Worm (Caenorhabditis elegans): ENCODE measurements around the gene Y41E3.7.
"Not testable (repeated sequence)": the region's sequence is repeated elsewhere in the genome, so short reads cannot be mapped to it uniquely, and the experiment has no call there.

Y41E3.7 gene

ce11 chrIV:14985019-14985418, 28.8 kb upstream of the Y41E3.7 start:
- TF ChIP-seq F55B11.4 (tag; optimal IDR thresholded peaks at IDR 0.05; ENCODE audit: borderline replicate concordance, insufficient read depth), result no peak
- no peak for TF ChIP-seq snpc-4 (GFP tag; optimal IDR thresholded peaks at IDR 0.05)
- peak in 2 of 4 experiments; percentile 60 to 68 for TF ChIP-seq snpc-4 (tag; optimal IDR thresholded peaks at IDR 0.05)

- TF ChIP-seq ceh-91 (GFP tag; IDR thresholded peaks at IDR 0.05), result no peak
- no peak for TF ChIP-seq dpff-1 (tag; optimal IDR thresholded peaks at IDR 0.05)
- TF ChIP-seq cebp-2 (GFP tag; IDR thresholded peaks at IDR 0.05), result no peak
- peak; percentile 88 for TF ChIP-seq egrh-3 (GFP tag; IDR thresholded peaks at IDR 0.05)
These were observed 28.0 kb upstream of the Y41E3.7 start for ce11 chrIV:14985859-14986258.

- no peak for TF ChIP-seq egl-44 (GFP tag; IDR thresholded peaks at IDR 0.05)
- no peak for TF ChIP-seq B0035.1 (tag; optimal IDR thresholded peaks at IDR 0.05)
- TF ChIP-seq lsl-1 (GFP tag; optimal IDR thresholded peaks at IDR 0.05), result no peak
- TF ChIP-seq tlf-1 (GFP tag; optimal IDR thresholded peaks at IDR 0.05), result no peak
- TF ChIP-seq attf-6 (GFP tag; IDR thresholded peaks at IDR 0.05), result no peak
- no peak for TF ChIP-seq gei-17 (GFP tag; optimal IDR thresholded peaks at IDR 0.05)
These were observed 27.2 kb upstream of the Y41E3.7 start, which contains the start of gene dpy-4 for ce11 chrIV:14986684-14987083. TSS of gene dpy-4 (minus strand) at chrIV:14986784.

ce11 chrIV:15006494-15006893, 7.3 kb upstream of the Y41E3.7 start, which contains the start of gene Y41E3.6:
TSS of gene Y41E3.6 (plus strand) at chrIV:15006794.
- not testable (repeated sequence) for TF ChIP-seq chd-7 (tag; optimal IDR thresholded peaks at IDR 0.05); lin-40 (tag; optimal IDR thresholded peaks at IDR 0.05); ceh-40 (GFP tag; IDR thresholded peaks at IDR 0.05)

ce11 chrIV:15008200-15008599, 5.6 kb upstream of the Y41E3.7 start:
- TF ChIP-seq madf-3 (GFP tag; IDR thresholded peaks at IDR 0.05), result no peak
- TF ChIP-seq bed-1 (GFP tag; IDR thresholded peaks at IDR 0.05), result no peak
- TF ChIP-seq snpc-4 (GFP tag; optimal IDR thresholded peaks at IDR 0.05), result no peak
- peak in 1 of 4 experiments; percentile 71 for TF ChIP-seq snpc-4 (tag; optimal IDR thresholded peaks at IDR 0.05)
- no peak for TF ChIP-seq pbrm-1 (GFP tag; IDR thresholded peaks at IDR 0.05)
- no peak for TF ChIP-seq dpl-1 (GFP tag; optimal IDR thresholded peaks at IDR 0.05)
- peak; percentile 67; the same call in 1 of the 2 replicates for TF ChIP-seq attf-6 (GFP tag; IDR thresholded peaks at IDR 0.05)
- TF ChIP-seq fkh-3 (tag; optimal IDR thresholded peaks at IDR 0.05), result no peak
- no peak for TF ChIP-seq T07F8.4 (tag; optimal IDR thresholded peaks at IDR 0.05)
- TF ChIP-seq chd-7 (tag; optimal IDR thresholded peaks at IDR 0.05), result no peak

- TF ChIP-seq F33H1.4 (GFP tag; IDR thresholded peaks at IDR 0.05) (no peak), cebp-2 (GFP tag; IDR thresholded peaks at IDR 0.05) (peak; percentile 87; the same call in 1 of the 2 replicates), madf-8 (GFP tag; conservative IDR thresholded peaks at IDR 0.05) (no peak), athp-1 (tag; optimal IDR thresholded peaks at IDR 0.05) (peak; percentile 63), snpc-4 (GFP tag; optimal IDR thresholded peaks at IDR 0.05) (no peak), snpc-4 (tag; optimal IDR thresholded peaks at IDR 0.05) (peak in 1 of 4 experiments; percentile 71), dpff-1 (tag; optimal IDR thresholded peaks at IDR 0.05) (peak; percentile 26), cebp-1 (GFP tag; IDR thresholded peaks at IDR 0.05) (no peak), cebp-1 (tag; optimal IDR thresholded peaks at IDR 0.05) (peak; percentile 55), bed-2 (GFP tag; IDR thresholded peaks at IDR 0.05) (no peak), attf-6 (GFP tag; IDR thresholded peaks at IDR 0.05) (peak; percentile 59), madf-6 (GFP tag; IDR thresholded peaks at IDR 0.05) (peak; percentile 36; the same call in 1 of the 2 replicates), sdz-38 (tag; optimal IDR thresholded peaks at IDR 0.05) (no peak), tbp1 (GFP tag; optimal IDR thresholded peaks at IDR 0.05) (peak; percentile 27)
These were observed 2.7 kb upstream of the Y41E3.7 start for ce11 chrIV:15011169-15011568.

Data from whole organism, young adult.